Fruit fly (Drosophila melanogaster) Kc167 (cell line): ENCODE measurements around the gene CG5612.

Experiments
- Myc ChIP-seq: fragments of >200 bp; optimal IDR thresholded peaks from 2 replicates; lab custom pipeline; 2017; ENCODE audit warnings: missing external identifiers
- Sin3A ChIP-seq: fragments of >200 bp; optimal IDR thresholded peaks from 2 replicates; lab custom pipeline; 2018; ENCODE audit warnings: missing external identifiers
- h ChIP-seq: fragments of >200 bp; optimal IDR thresholded peaks from 3 replicates; lab custom pipeline; 2018; ENCODE audit warnings: missing external identifiers
- insv ChIP-seq: fragments of >200 bp; optimal IDR thresholded peaks from 3 replicates; lab custom pipeline; 2018; ENCODE audit warnings: missing external identifiers
- psq ChIP-seq: fragments of >200 bp; optimal IDR thresholded peaks from 2 replicates; lab custom pipeline; 2017; ENCODE audit warnings: missing external identifiers
- ttk ChIP-seq: sonication (Bioruptor generic); optimal IDR thresholded peaks from 2 replicates; lab custom pipeline; 2017; ENCODE audit warnings: missing external identifiers

DNA sequence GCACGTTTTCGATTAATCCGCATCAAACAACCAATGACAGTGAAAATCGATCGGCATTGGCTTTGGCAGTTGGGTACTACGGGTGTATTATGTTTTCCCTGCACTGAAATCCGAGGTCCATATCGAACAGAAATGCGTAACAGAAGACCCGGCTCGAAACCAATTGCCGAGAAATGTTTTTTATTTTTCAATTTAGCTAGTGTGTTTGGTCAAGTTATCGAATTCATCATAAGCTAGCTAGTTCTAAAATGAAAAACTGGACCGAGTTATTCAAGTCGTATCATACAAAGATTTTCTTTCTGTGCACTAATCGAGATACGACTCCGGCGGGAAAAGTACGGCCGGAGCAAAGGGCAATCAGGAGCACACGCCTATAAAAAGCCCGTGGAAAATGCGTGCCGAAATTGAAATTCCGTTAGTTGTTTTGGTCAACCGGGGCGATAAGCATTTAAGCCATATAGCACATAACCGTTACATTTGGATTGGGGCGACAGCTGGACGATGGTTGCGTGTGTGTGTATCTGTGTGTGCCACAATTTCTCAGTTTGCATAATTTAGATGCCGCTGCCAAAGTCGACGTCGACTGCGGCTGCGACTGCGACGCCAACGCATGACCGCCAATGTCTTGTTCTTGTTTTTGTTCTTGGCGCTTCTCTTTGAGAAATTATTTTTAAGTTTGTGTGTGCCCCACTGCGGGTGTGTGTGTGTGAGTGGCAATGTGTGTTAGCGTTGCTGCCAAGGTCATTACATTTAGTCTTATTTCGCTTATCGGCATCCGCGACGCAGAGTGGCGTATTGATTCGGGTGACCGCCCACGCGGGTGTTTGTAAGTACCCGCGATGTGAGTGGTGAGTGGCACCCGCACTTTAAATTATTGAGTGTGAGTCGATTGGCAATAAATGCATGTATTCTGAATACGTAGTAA, 16.4 kb downstream of the CG5612 start:
- TF ChIP-seq h: no peak
- no peak for TF ChIP-seq ttk (lab: Kevin White, UChicago)
- no peak for TF ChIP-seq Sin3A (lab: Kevin White, UChicago)
- TF ChIP-seq psq (lab: Kevin White, UChicago): no peak
- no peak for TF ChIP-seq Myc
- no peak for TF ChIP-seq insv (lab: Kevin White, UChicago)
